Worm (Caenorhabditis elegans) whole organism, L2 larva: ENCODE measurements around the gene spl-3.
A peak's percentile ranks its signal among the peaks of the same experiment; 100 is the strongest.

ENCODE experiments used
- C34F6.9 ChIP-seq: fragments of 150-350 bp; optimal IDR thresholded peaks from 2 replicates; lab custom pipeline; 2014; ENCODE audit warnings: missing biosample characterization, missing genetic modification characterization
- F13H6.1 ChIP-seq: sonication (generic microtip); optimal IDR thresholded peaks from 2 replicates; lab custom pipeline; 2016; ENCODE audit warnings: missing genetic modification characterization, missing compliant biosample characterization
- Y55F3AM.14 ChIP-seq: fragments of 200-800 bp; sonication (Bioruptor generic); optimal IDR thresholded peaks from 2 replicates; lab custom pipeline; 2018; ENCODE audit warnings: mild to moderate bottlenecking, missing genetic modification characterization, missing compliant biosample characterization
- ZK546.5 ChIP-seq: sonication (generic microtip); optimal IDR thresholded peaks from 2 replicates; lab custom pipeline; 2017; ENCODE audit warnings: missing biosample characterization, missing genetic modification characterization
- alr-1 ChIP-seq: fragments of 150-350 bp; optimal IDR thresholded peaks from 2 replicates; lab custom pipeline; 2014; ENCODE audit warnings: missing biosample characterization, missing genetic modification characterization
- aly-2 ChIP-seq: fragments of 150-350 bp; optimal IDR thresholded peaks from 2 replicates; lab custom pipeline; 2014; ENCODE audit warnings: missing biosample characterization, missing genetic modification characterization
- ama-1 ChIP-seq: fragments of 150-350 bp; optimal IDR thresholded peaks from 2 replicates; lab custom pipeline; 2018; ENCODE audit warnings: inconsistent platforms
- blmp-1 ChIP-seq: sonication (generic microtip); optimal IDR thresholded peaks from 2 replicates; lab custom pipeline; 2017; ENCODE audit warnings: missing genetic modification characterization, mild to moderate bottlenecking, missing compliant biosample characterization, antibody characterized with exemption, moderate library complexity; ENCODE audit not compliant: insufficient read depth
- ceh-16 ChIP-seq: fragments of 150-350 bp; optimal IDR thresholded peaks from 2 replicates; lab custom pipeline; 2014; ENCODE audit warnings: missing biosample characterization, missing genetic modification characterization
- ceh-82 ChIP-seq: fragments of 150-350 bp; optimal IDR thresholded peaks from 2 replicates; lab custom pipeline; 2014; ENCODE audit warnings: missing biosample characterization, missing genetic modification characterization
- crh-2 ChIP-seq: sonication (generic microtip); optimal IDR thresholded peaks from 2 replicates; lab custom pipeline; 2017; ENCODE audit warnings: missing biosample characterization, missing genetic modification characterization
- elt-1 ChIP-seq: fragments of 150-350 bp; optimal IDR thresholded peaks from 2 replicates; lab custom pipeline; 2014; ENCODE audit warnings: missing biosample characterization, missing genetic modification characterization
- gmeb-1 ChIP-seq: fragments of 150-350 bp; optimal IDR thresholded peaks from 2 replicates; lab custom pipeline; 2014; ENCODE audit warnings: missing biosample characterization, missing genetic modification characterization
- lin-11 ChIP-seq: fragments of 150-350 bp; sonication (generic microtip); optimal IDR thresholded peaks from 2 replicates; lab custom pipeline; 2014; ENCODE audit warnings: missing biosample characterization, missing genetic modification characterization, inconsistent platforms, mixed read lengths
- lin-13 ChIP-seq: fragments of 150-350 bp; optimal IDR thresholded peaks from 2 replicates; lab custom pipeline; 2014; ENCODE audit warnings: missing biosample characterization, missing genetic modification reagents, missing genetic modification characterization
- lin-39 ChIP-seq: fragments of 150-350 bp; optimal IDR thresholded peaks from 2 replicates; lab custom pipeline; 2014; ENCODE audit warnings: missing biosample characterization, missing genetic modification reagents, missing genetic modification characterization
- lsy-2 ChIP-seq, 2 experiments: fragments of 150-350 bp in 1 of 2; sonication (generic microtip) in 1 of 2; optimal IDR thresholded peaks; 2 replicates each; lab custom pipeline; 2014 to 2017; ENCODE audit warnings: missing biosample characterization in 2 of 2, missing genetic modification characterization in 2 of 2
- mab-5 ChIP-seq: fragments of 150-350 bp; optimal IDR thresholded peaks from 2 replicates; lab custom pipeline; 2014; ENCODE audit warnings: missing biosample characterization, missing genetic modification characterization
- mbf-1 ChIP-seq: sonication (generic microtip); optimal IDR thresholded peaks from 2 replicates; lab custom pipeline; 2017; ENCODE audit warnings: missing biosample characterization, missing genetic modification characterization
- mdl-1 ChIP-seq, 2 experiments: fragments of 150-350 bp in 1 of 2; sonication (generic microtip) in 1 of 2; optimal IDR thresholded peaks; 2 replicates each; lab custom pipeline; 2017; ENCODE audit warnings: missing biosample characterization in 2 of 2, missing genetic modification characterization in 2 of 2
- nhr-10 ChIP-seq: sonication (generic microtip); optimal IDR thresholded peaks from 2 replicates; lab custom pipeline; 2017; ENCODE audit warnings: missing biosample characterization, missing genetic modification characterization
- nhr-11 ChIP-seq: fragments of 150-350 bp; optimal IDR thresholded peaks from 2 replicates; lab custom pipeline; 2014; ENCODE audit warnings: missing biosample characterization, missing genetic modification characterization
- nhr-12 ChIP-seq: fragments of 150-350 bp; optimal IDR thresholded peaks from 2 replicates; lab custom pipeline; 2014; ENCODE audit warnings: missing biosample characterization, missing genetic modification characterization
- nhr-129 ChIP-seq: fragments of 150-350 bp; optimal IDR thresholded peaks from 2 replicates; lab custom pipeline; 2014; ENCODE audit warnings: missing biosample characterization, missing genetic modification characterization
- nhr-21 ChIP-seq: fragments of 150-350 bp; optimal IDR thresholded peaks from 2 replicates; lab custom pipeline; 2014; ENCODE audit warnings: missing biosample characterization, missing genetic modification characterization
- nhr-23 ChIP-seq: fragments of 150-350 bp; optimal IDR thresholded peaks from 2 replicates; lab custom pipeline; 2014; ENCODE audit warnings: missing biosample characterization, missing genetic modification reagents, missing genetic modification characterization
- nhr-237 ChIP-seq: fragments of 150-350 bp; optimal IDR thresholded peaks from 2 replicates; lab custom pipeline; 2014; ENCODE audit warnings: missing biosample characterization, missing genetic modification characterization
- nhr-25 ChIP-seq: fragments of 150-350 bp; sonication (generic microtip); optimal IDR thresholded peaks from 3 replicates; lab custom pipeline; 2014; ENCODE audit warnings: missing biosample characterization, missing genetic modification characterization
- nhr-6 ChIP-seq: fragments of 150-350 bp; optimal IDR thresholded peaks from 2 replicates; lab custom pipeline; 2014; ENCODE audit warnings: missing biosample characterization, missing genetic modification characterization
- nhr-77 ChIP-seq: fragments of 150-350 bp; optimal IDR thresholded peaks from 2 replicates; lab custom pipeline; 2014; ENCODE audit warnings: missing biosample characterization, missing genetic modification characterization
- peb-1 ChIP-seq: fragments of 150-350 bp; optimal IDR thresholded peaks from 2 replicates; lab custom pipeline; 2014; ENCODE audit warnings: missing biosample characterization, missing genetic modification characterization
- sem-4 ChIP-seq: fragments of 150-350 bp; optimal IDR thresholded peaks from 2 replicates; lab custom pipeline; 2014; ENCODE audit warnings: missing biosample characterization, missing genetic modification reagents, missing genetic modification characterization
- skn-1 ChIP-seq: sonication (generic microtip); optimal IDR thresholded peaks from 2 replicates; lab custom pipeline; 2017; ENCODE audit warnings: missing biosample characterization, missing genetic modification characterization
- sma-3 ChIP-seq: sonication (generic microtip); optimal IDR thresholded peaks from 2 replicates; lab custom pipeline; 2016; ENCODE audit warnings: missing genetic modification reagents, missing genetic modification characterization, missing compliant biosample characterization
- sma-9 ChIP-seq, 2 experiments: fragments of 150-350 bp in 1 of 2; sonication (generic microtip) in 1 of 2; optimal IDR thresholded peaks; 2 replicates each; lab custom pipeline; 2014 to 2016; ENCODE audit warnings: missing genetic modification characterization in 2 of 2, mild to moderate bottlenecking in 1 of 2, missing biosample characterization in 1 of 2, missing compliant biosample characterization in 1 of 2, missing genetic modification reagents in 1 of 2, moderate library complexity in 1 of 2
- snpc-4 ChIP-seq: fragments of 150-350 bp; optimal IDR thresholded peaks from 2 replicates; lab custom pipeline; 2014; ENCODE audit warnings: missing biosample characterization, missing genetic modification characterization
- unc-39 ChIP-seq: fragments of 150-350 bp; optimal IDR thresholded peaks from 2 replicates; lab custom pipeline; 2014; ENCODE audit warnings: missing biosample characterization, missing genetic modification characterization
- unc-55 ChIP-seq: fragments of 150-350 bp; sonication (generic microtip); optimal IDR thresholded peaks from 3 replicates; lab custom pipeline; 2014; ENCODE audit warnings: missing biosample characterization, missing genetic modification reagents, missing genetic modification characterization
- zag-1 ChIP-seq: fragments of 150-350 bp; optimal IDR thresholded peaks from 2 replicates; lab custom pipeline; 2014; ENCODE audit warnings: missing biosample characterization, missing genetic modification characterization
- ztf-1 ChIP-seq: fragments of 200-800 bp; sonication (Bioruptor generic); conservative IDR thresholded peaks from 2 replicates; pipeline ENCODE4 v1.3.6; 2022; ENCODE audit warnings: missing genetic modification characterization, missing compliant biosample characterization
- ztf-11 ChIP-seq: sonication (generic microtip); optimal IDR thresholded peaks from 2 replicates; lab custom pipeline; 2017; ENCODE audit warnings: missing biosample characterization, missing genetic modification characterization

spl-3 gene

ce11 chrIV:1160386-1160785 is 32.5 kb upstream of the spl-3 start, which contains the start of gene ets-8:
Gene ets-8, minus strand, starts transcription at chrIV:1160486.
- TF ChIP-seq unc-55 (GFP tag; lab: Kevin White, UChicago) (no peak), lin-13 (GFP tag; lab: Kevin White, UChicago) (no peak), nhr-237 (tag; lab: Kevin White, UChicago) (no peak), sma-3 (GFP tag; lab: Kevin White, UChicago) (no peak), lin-39 (no peak), nhr-11 (tag; lab: Kevin White, UChicago) (no peak), blmp-1 (tag; lab: Kevin White, UChicago) (no peak)

DNA sequence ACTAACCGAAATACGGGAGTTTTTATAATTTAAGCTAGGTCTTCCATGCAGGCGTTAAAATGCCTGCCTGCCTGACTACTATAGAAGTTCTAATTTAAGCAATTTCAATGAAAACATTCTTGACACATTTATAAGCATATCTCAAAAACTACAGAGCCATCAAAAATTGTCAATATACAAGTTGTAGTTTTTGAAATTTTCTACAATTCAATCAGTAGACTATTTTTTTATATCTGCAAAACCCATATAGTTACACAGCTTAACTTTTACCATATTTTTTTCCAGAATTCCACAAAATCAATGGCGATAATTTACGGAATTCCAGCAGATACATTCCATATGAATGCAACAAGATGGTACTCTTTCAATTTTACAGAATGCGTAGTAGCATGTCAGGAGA is 29.7 kb upstream of the spl-3 start, which contains the start of gene C50A2.7:
Gene C50A2.7, plus strand, starts transcription at position 301 of the 400 bp plus-strand sequence.
- TF ChIP-seq nhr-23 (tag; lab: Kevin White, UChicago), result no peak
- no peak for TF ChIP-seq Y55F3AM.14
- TF ChIP-seq aly-2 (tag; lab: Kevin White, UChicago), result no peak
- TF ChIP-seq elt-1 (tag; lab: Kevin White, UChicago), result no peak
- TF ChIP-seq lin-13 (GFP tag; lab: Kevin White, UChicago), result no peak
- TF ChIP-seq ceh-16 (tag; lab: Kevin White, UChicago), result no peak
- TF ChIP-seq zag-1 (tag; lab: Kevin White, UChicago), result no peak
- no peak for TF ChIP-seq nhr-12 (tag; lab: Kevin White, UChicago)
- TF ChIP-seq mdl-1 (tag; optimal IDR thresholded peaks at IDR 0.05; lab: Kevin White, UChicago), result no peak
- no peak for TF ChIP-seq snpc-4 (tag; lab: Kevin White, UChicago)
- TF ChIP-seq ztf-11 (tag; lab: Kevin White, UChicago), result no peak
- no peak for TF ChIP-seq unc-39 (tag; lab: Kevin White, UChicago)
- TF ChIP-seq sma-3 (GFP tag; lab: Kevin White, UChicago), result no peak
- no peak for TF ChIP-seq ama-1 (lab: Kevin White, UChicago)
- TF ChIP-seq ztf-1, result no peak
- no peak for TF ChIP-seq alr-1 (tag; lab: Kevin White, UChicago)

ce11 chrIV:1167352-1167751 is 25.5 kb upstream of the spl-3 start:
- no peak for TF ChIP-seq lin-11 (tag; lab: Kevin White, UChicago)
- TF ChIP-seq ZK546.5 (tag; lab: Kevin White, UChicago), result no peak
- TF ChIP-seq skn-1, result no peak
- TF ChIP-seq nhr-77 (tag; lab: Kevin White, UChicago), result no peak
- TF ChIP-seq blmp-1 (tag; lab: Kevin White, UChicago), result no peak
- TF ChIP-seq sem-4, result no peak
- no peak for TF ChIP-seq gmeb-1 (tag; lab: Kevin White, UChicago)
- no peak for TF ChIP-seq nhr-11 (tag; lab: Kevin White, UChicago)
- TF ChIP-seq mbf-1 (tag; lab: Kevin White, UChicago), result no peak
- TF ChIP-seq ceh-16 (tag; lab: Kevin White, UChicago), result no peak
- no peak for TF ChIP-seq lin-13 (GFP tag; lab: Kevin White, UChicago)
- no peak for TF ChIP-seq mab-5 (tag; lab: Kevin White, UChicago)
- no peak for TF ChIP-seq nhr-25 (tag; lab: Kevin White, UChicago)
- TF ChIP-seq elt-1 (tag; lab: Kevin White, UChicago), result no peak

ce11 chrIV:1168311-1168965 is 24.4 kb upstream of the spl-3 start:
- TF ChIP-seq lsy-2 (tag; optimal IDR thresholded peaks at IDR 0.05; lab: Kevin White, UChicago) (peak in 1 of 2 experiments; percentile 61), mab-5 (tag; lab: Kevin White, UChicago) (peak; percentile 12), ama-1 (lab: Kevin White, UChicago) (no peak), peb-1 (tag; lab: Kevin White, UChicago) (no peak), gmeb-1 (tag; lab: Kevin White, UChicago) (peak; percentile 40), zag-1 (tag; lab: Kevin White, UChicago) (no peak), nhr-6 (tag; lab: Kevin White, UChicago) (no peak), nhr-23 (tag; lab: Kevin White, UChicago) (no peak), nhr-21 (tag; lab: Kevin White, UChicago) (no peak), Y55F3AM.14 (peak; percentile 63), blmp-1 (tag; lab: Kevin White, UChicago) (peak; percentile 54), nhr-129 (tag; lab: Kevin White, UChicago) (peak; percentile 37), mdl-1 (tag; optimal IDR thresholded peaks at IDR 0.05; lab: Kevin White, UChicago) (peak; percentile 45 to 87), sma-9 (GFP tag; optimal IDR thresholded peaks at IDR 0.05; lab: Kevin White, UChicago) (peak; percentile 45), sma-9 (tag; optimal IDR thresholded peaks at IDR 0.05; lab: Kevin White, UChicago) (no peak), C34F6.9 (tag; lab: Kevin White, UChicago) (peak; percentile 60), ztf-1 (no peak), lin-11 (tag; lab: Kevin White, UChicago) (no peak), ztf-11 (tag; lab: Kevin White, UChicago) (no peak), unc-39 (tag; lab: Kevin White, UChicago) (no peak), sma-3 (GFP tag; lab: Kevin White, UChicago) (no peak), elt-1 (tag; lab: Kevin White, UChicago) (no peak), nhr-10 (tag; lab: Kevin White, UChicago) (no peak), unc-55 (GFP tag; lab: Kevin White, UChicago) (peak; percentile 53), nhr-77 (tag; lab: Kevin White, UChicago) (no peak), lin-13 (GFP tag; lab: Kevin White, UChicago) (peak; percentile 3), nhr-11 (tag; lab: Kevin White, UChicago) (no peak), ceh-82 (tag; lab: Kevin White, UChicago) (no peak), snpc-4 (tag; lab: Kevin White, UChicago) (no peak), F13H6.1 (tag; lab: Kevin White, UChicago) (peak; percentile 22), sem-4 (no peak), crh-2 (no peak)
